Fruit fly (Drosophila melanogaster) whole organism, embryonic: ENCODE data around the gene CG43156.

ENCODE experiments used
- Abd-B ChIP-seq: fragments of 200-800 bp; sonication (Bioruptor generic); optimal IDR thresholded peaks from 2 replicates; lab custom pipeline; 2018; ENCODE audit warnings: missing biosample characterization, mild to moderate bottlenecking, missing genetic modification characterization, moderate library complexity
- CG10274 ChIP-seq: fragments of 200-800 bp; sonication (Bioruptor generic); optimal IDR thresholded peaks from 3 replicates; lab custom pipeline; 2017; ENCODE audit warnings: missing biosample characterization, mild to moderate bottlenecking, missing genetic modification characterization
- CG11398 ChIP-seq: fragments of 200-800 bp; sonication (Bioruptor generic); optimal IDR thresholded peaks from 2 replicates; lab custom pipeline; 2016; ENCODE audit warnings: missing biosample characterization, missing genetic modification characterization
- CG12071 ChIP-seq: fragments of 200-800 bp; sonication (Bioruptor generic); optimal IDR thresholded peaks from 3 replicates; lab custom pipeline; 2018; ENCODE audit warnings: missing biosample characterization, mild to moderate bottlenecking, missing genetic modification characterization
- CG1233 ChIP-seq: fragments of 200-800 bp; sonication (Bioruptor generic); optimal IDR thresholded peaks from 4 replicates; lab custom pipeline; 2018; ENCODE audit warnings: missing biosample characterization, mild to moderate bottlenecking, missing genetic modification characterization
- CG12769 ChIP-seq: fragments of 200-800 bp; sonication (Bioruptor generic); optimal IDR thresholded peaks from 2 replicates; lab custom pipeline; 2019; ENCODE audit warnings: missing biosample characterization, mild to moderate bottlenecking, missing genetic modification characterization, moderate library complexity
- CG13624 ChIP-seq: fragments of 200-800 bp; sonication (Bioruptor generic); optimal IDR thresholded peaks from 2 replicates; lab custom pipeline; 2016; ENCODE audit warnings: missing biosample characterization, missing genetic modification characterization
- CG14860 ChIP-seq: fragments of 200-800 bp; sonication (Bioruptor generic); IDR thresholded peaks from 3 replicates; pipeline ENCODE4 v1.3.6; 2022; ENCODE audit warnings: missing biosample characterization, missing genetic modification characterization; ENCODE audit not compliant: partially characterized antibody
- CG16813 ChIP-seq: fragments of 200-800 bp; sonication (Bioruptor generic); IDR thresholded peaks from 3 replicates; pipeline ENCODE4 v1.3.6; 2022; ENCODE audit warnings: missing biosample characterization, missing genetic modification characterization; ENCODE audit not compliant: partially characterized antibody
- CG17568 ChIP-seq: fragments of 200-800 bp; sonication (Bioruptor generic); optimal IDR thresholded peaks from 2 replicates; lab custom pipeline; 2018; ENCODE audit warnings: missing biosample characterization, mild to moderate bottlenecking, missing genetic modification characterization, moderate library complexity
- CG17612 ChIP-seq: fragments of 200-800 bp; sonication (Bioruptor generic); IDR thresholded peaks from 2 replicates; pipeline ENCODE4 v1.3.6; 2022; ENCODE audit warnings: missing biosample characterization, missing genetic modification characterization
- CG17802 ChIP-seq: fragments of 200-800 bp; sonication (Bioruptor generic); optimal IDR thresholded peaks from 2 replicates; lab custom pipeline; 2018; ENCODE audit warnings: missing biosample characterization, mild to moderate bottlenecking, missing genetic modification characterization, moderate library complexity
- CG18011 ChIP-seq: fragments of 200-800 bp; sonication (Bioruptor generic); optimal IDR thresholded peaks from 2 replicates; lab custom pipeline; 2017; ENCODE audit warnings: missing biosample characterization, missing genetic modification characterization, mild to moderate bottlenecking, moderate library complexity, missing genotype
- CG2202 ChIP-seq: fragments of 200-800 bp; sonication (Bioruptor generic); optimal IDR thresholded peaks from 2 replicates; lab custom pipeline; 2018; ENCODE audit warnings: missing biosample characterization, mild to moderate bottlenecking, missing genetic modification characterization
- CG31224 ChIP-seq: fragments of 200-800 bp; sonication (Bioruptor generic); IDR thresholded peaks from 2 replicates; pipeline ENCODE4 v1.3.6; 2022; ENCODE audit warnings: missing biosample characterization, missing genetic modification characterization
- CG3163 ChIP-seq: fragments of 200-800 bp; sonication (Bioruptor generic); optimal IDR thresholded peaks from 3 replicates; lab custom pipeline; 2016; ENCODE audit warnings: missing biosample characterization, missing genetic modification characterization
- CG42726 ChIP-seq: fragments of 200-800 bp; sonication (Bioruptor generic); IDR thresholded peaks from 2 replicates; pipeline ENCODE4 v1.3.6; 2022; ENCODE audit warnings: missing biosample characterization, missing genetic modification characterization; ENCODE audit not compliant: partially characterized antibody
- CG4360 ChIP-seq: fragments of 200-800 bp; sonication (Bioruptor generic); IDR thresholded peaks from 2 replicates; pipeline ENCODE4 v1.3.6; 2022; ENCODE audit warnings: missing biosample characterization, missing genetic modification characterization
- CG6654 ChIP-seq: fragments of 200-800 bp; sonication (Bioruptor generic); optimal IDR thresholded peaks from 2 replicates; lab custom pipeline; 2017; ENCODE audit warnings: missing biosample characterization, mild to moderate bottlenecking, missing genetic modification characterization
- CG8478 ChIP-seq: fragments of >200 bp; optimal IDR thresholded peaks from 2 replicates; lab custom pipeline; 2018
- CG9609 ChIP-seq: fragments of 200-800 bp; sonication (Bioruptor generic); optimal IDR thresholded peaks from 3 replicates; lab custom pipeline; 2016; ENCODE audit warnings: missing biosample characterization, missing genetic modification characterization
- CG9727 ChIP-seq: fragments of 200-800 bp; sonication (Bioruptor generic); optimal IDR thresholded peaks from 3 replicates; lab custom pipeline; 2017; ENCODE audit warnings: missing biosample characterization, mild to moderate bottlenecking, missing genetic modification characterization
- Chrac-16 ChIP-seq: fragments of 200-800 bp; sonication (Bioruptor generic); optimal IDR thresholded peaks from 3 replicates; lab custom pipeline; 2016; ENCODE audit warnings: missing biosample characterization, missing genetic modification characterization
- CoRest ChIP-seq: fragments of 200-800 bp; sonication (Bioruptor generic); optimal IDR thresholded peaks from 3 replicates; lab custom pipeline; 2018; ENCODE audit warnings: missing biosample characterization, mild to moderate bottlenecking, missing genetic modification characterization, moderate library complexity
- Fer3 ChIP-seq: fragments of 200-800 bp; sonication (Bioruptor generic); optimal IDR thresholded peaks from 2 replicates; lab custom pipeline; 2018; ENCODE audit warnings: missing biosample characterization, mild to moderate bottlenecking, missing genetic modification characterization, moderate library complexity
- GATAe ChIP-seq: fragments of 200-800 bp; sonication (Bioruptor generic); conservative IDR thresholded peaks from 2 replicates; pipeline ENCODE4 v1.3.6; 2022; ENCODE audit warnings: missing biosample characterization, missing genetic modification characterization
- Jarid2 ChIP-seq: fragments of 200-800 bp; sonication (Bioruptor generic); optimal IDR thresholded peaks from 3 replicates; lab custom pipeline; 2017; ENCODE audit warnings: mild to moderate bottlenecking, missing biosample characterization, missing genetic modification reagents, missing genetic modification characterization
- Lhr ChIP-seq: fragments of 200-800 bp; sonication (Bioruptor generic); optimal IDR thresholded peaks from 3 replicates; lab custom pipeline; 2017; ENCODE audit warnings: mild to moderate bottlenecking, missing biosample characterization, missing genetic modification reagents, missing genetic modification characterization
- NC2α ChIP-seq: fragments of 200-800 bp; sonication (Bioruptor generic); optimal IDR thresholded peaks from 2 replicates; lab custom pipeline; 2016; ENCODE audit warnings: missing biosample characterization, missing genetic modification characterization
- NC2β ChIP-seq: fragments of 200-800 bp; sonication (Bioruptor generic); optimal IDR thresholded peaks from 2 replicates; lab custom pipeline; 2016; ENCODE audit warnings: missing biosample characterization, missing genetic modification characterization
- Nf-YA ChIP-seq: fragments of 200-800 bp; sonication (Bioruptor generic); IDR thresholded peaks from 2 replicates; pipeline ENCODE4 v1.3.6; 2022; ENCODE audit warnings: missing biosample characterization, missing genetic modification characterization
- Rfx ChIP-seq: fragments of 200-800 bp; sonication (Bioruptor generic); IDR thresholded peaks from 2 replicates; pipeline ENCODE4 v1.3.6; 2022; ENCODE audit warnings: missing biosample characterization, missing genetic modification characterization
- Rx ChIP-seq: fragments of 200-800 bp; sonication (Bioruptor generic); IDR thresholded peaks from 2 replicates; pipeline ENCODE4 v1.3.6; 2022; ENCODE audit warnings: missing biosample characterization, missing genetic modification characterization
- Scr ChIP-seq: fragments of 200-800 bp; sonication (Bioruptor generic); IDR thresholded peaks from 2 replicates; pipeline ENCODE4 v1.3.6; 2022; ENCODE audit warnings: missing biosample characterization, missing genetic modification characterization; ENCODE audit not compliant: partially characterized antibody
- Ssrp ChIP-seq: fragments of 200-800 bp; sonication (Bioruptor generic); optimal IDR thresholded peaks from 2 replicates; lab custom pipeline; 2018; ENCODE audit warnings: missing biosample characterization, mild to moderate bottlenecking, missing genetic modification characterization, moderate library complexity
- Xrp1 ChIP-seq: fragments of 200-800 bp; sonication (Bioruptor generic); IDR thresholded peaks from 2 replicates; pipeline ENCODE4 v1.3.6; 2022; ENCODE audit warnings: missing biosample characterization, missing genetic modification characterization
- cas ChIP-seq: fragments of 200-800 bp; sonication (Bioruptor generic); IDR thresholded peaks from 2 replicates; pipeline ENCODE4 v1.3.6; 2022; ENCODE audit warnings: missing biosample characterization, missing genetic modification characterization
- dati ChIP-seq: fragments of 200-800 bp; sonication (Bioruptor generic); IDR thresholded peaks from 2 replicates; pipeline ENCODE4 v1.3.6; 2022; ENCODE audit warnings: missing biosample characterization, missing genetic modification characterization
- dimm ChIP-seq: fragments of 200-800 bp; sonication (Bioruptor generic); IDR thresholded peaks from 2 replicates; pipeline ENCODE4 v1.3.6; 2022; ENCODE audit warnings: missing biosample characterization, missing genetic modification characterization
- emc ChIP-seq: fragments of 200-800 bp; sonication (Bioruptor generic); optimal IDR thresholded peaks from 2 replicates; lab custom pipeline; 2016; ENCODE audit warnings: missing biosample characterization, missing genetic modification characterization
- fd3F ChIP-seq: fragments of 200-800 bp; sonication (Bioruptor generic); optimal IDR thresholded peaks from 2 replicates; lab custom pipeline; 2018; ENCODE audit warnings: missing biosample characterization, mild to moderate bottlenecking, missing genetic modification characterization, moderate library complexity
- gcm2 ChIP-seq: fragments of 200-800 bp; sonication (Bioruptor generic); optimal IDR thresholded peaks from 2 replicates; lab custom pipeline; 2016; ENCODE audit warnings: missing biosample characterization, missing genetic modification characterization
- hb ChIP-seq: fragments of 200-800 bp; sonication (Bioruptor generic); IDR thresholded peaks from 3 replicates; pipeline ENCODE4 v1.3.6; 2022; ENCODE audit warnings: missing biosample characterization, missing genetic modification characterization; ENCODE audit not compliant: partially characterized antibody
- hbn ChIP-seq: fragments of 200-800 bp; sonication (Bioruptor generic); IDR thresholded peaks from 2 replicates; pipeline ENCODE4 v1.3.6; 2022; ENCODE audit warnings: missing biosample characterization, missing genetic modification characterization; ENCODE audit not compliant: partially characterized antibody
- psq ChIP-seq: fragments of 200-800 bp; sonication (Bioruptor generic); optimal IDR thresholded peaks from 2 replicates; lab custom pipeline; 2017; ENCODE audit warnings: missing biosample characterization, missing genetic modification characterization
- sd ChIP-seq: fragments of 200-800 bp; sonication (Bioruptor generic); optimal IDR thresholded peaks from 3 replicates; lab custom pipeline; 2018; ENCODE audit warnings: missing biosample characterization, mild to moderate bottlenecking, missing genetic modification characterization, moderate library complexity
- slp2 ChIP-seq: fragments of 200-800 bp; sonication (Bioruptor generic); optimal IDR thresholded peaks from 2 replicates; lab custom pipeline; 2016; ENCODE audit warnings: missing biosample characterization, missing genetic modification characterization
- sqz ChIP-seq: fragments of 200-800 bp; sonication (Bioruptor generic); optimal IDR thresholded peaks from 3 replicates; lab custom pipeline; 2018; ENCODE audit warnings: missing biosample characterization, mild to moderate bottlenecking, missing genetic modification characterization

The CG43156 gene

DNA sequence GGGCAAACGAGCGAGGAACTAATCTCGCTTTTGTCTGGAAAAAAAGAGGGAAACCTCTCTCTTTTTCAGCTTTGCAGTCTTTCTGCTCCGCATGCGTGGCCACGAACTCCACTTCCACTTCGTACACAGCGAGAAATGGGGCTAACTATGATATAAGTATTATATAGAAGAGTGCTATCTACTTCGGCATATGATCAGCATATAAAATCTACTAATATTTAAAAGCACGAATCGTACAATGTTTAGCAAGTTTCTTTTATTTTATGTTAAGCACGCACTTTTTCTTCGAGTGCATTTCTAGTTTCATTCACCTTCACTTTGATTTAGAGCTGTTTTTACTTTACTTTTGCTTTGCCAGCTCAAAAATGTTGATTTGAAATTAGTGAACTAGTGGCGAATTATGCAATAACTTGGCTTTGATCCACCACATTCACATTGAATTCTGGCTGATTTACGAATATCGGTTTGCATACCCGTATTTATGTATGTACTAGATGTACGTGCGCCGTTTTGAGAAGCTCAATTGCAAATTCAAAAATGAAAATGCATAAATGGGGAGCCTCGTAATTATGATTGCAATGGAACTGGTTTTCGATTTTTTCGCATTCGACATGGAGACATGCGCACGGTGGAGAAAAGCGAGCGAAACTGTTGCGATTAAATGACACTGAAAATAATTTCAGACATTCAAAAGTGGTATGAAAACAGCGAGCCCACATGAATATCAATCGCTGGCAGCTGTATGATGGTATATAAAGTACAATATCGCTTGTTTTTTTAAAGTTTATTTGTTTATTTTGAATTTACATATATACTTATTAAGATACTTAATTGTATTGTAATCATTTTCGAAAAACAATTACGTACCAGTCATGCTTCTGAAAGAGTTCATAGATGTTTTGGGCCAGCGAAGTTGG lies 48.9 kb downstream of the CG43156 start (continued):
- TF ChIP-seq Abd-B (GFP tag; lab: Kevin White, UChicago): peak; percentile 80
- peak; percentile 32 for TF ChIP-seq sqz
- TF ChIP-seq CG31224: peak; percentile 52
- TF ChIP-seq CG3163: no peak
- no peak for TF ChIP-seq dati
- TF ChIP-seq hb: no peak
- peak; percentile 25; the same call in 1 of the 2 replicates for TF ChIP-seq CG17612 (GFP tag; lab: Robert Waterston, UW)
- peak; percentile 12 for TF ChIP-seq CG6654
- no peak for TF ChIP-seq CG17568 (GFP tag; lab: Kevin White, UChicago)
- TF ChIP-seq sd (tag; lab: Kevin White, UChicago): no peak
- TF ChIP-seq Nf-YA (GFP tag; lab: Robert Waterston, UW): peak; percentile 41; the same call in 1 of the 2 replicates
- TF ChIP-seq hbn (GFP tag; lab: Robert Waterston, UW): no peak
- peak; percentile 54 for TF ChIP-seq CG12071 (GFP tag; lab: Kevin White, UChicago)
- TF ChIP-seq CG9609 (GFP tag; lab: Kevin White, UChicago): peak; percentile 11
- peak; percentile 42 for TF ChIP-seq Lhr (GFP tag; lab: Kevin White, UChicago)
- TF ChIP-seq GATAe (GFP tag; lab: Robert Waterston, UW): peak; percentile 36; the same call in 1 of the 2 replicates
- no peak for TF ChIP-seq CG14860
- peak; percentile 24 for TF ChIP-seq Jarid2
- peak; percentile 66 for TF ChIP-seq Fer3 (tag; lab: Kevin White, UChicago)
- no peak for TF ChIP-seq CG42726 (GFP tag; lab: Robert Waterston, UW)
- peak; percentile 75; the same call in 1 of the 2 replicates for TF ChIP-seq Rx (GFP tag; lab: Robert Waterston, UW)
- no peak for TF ChIP-seq gcm2
- peak; percentile 89 for TF ChIP-seq CG1233
- TF ChIP-seq NC2β (GFP tag; lab: Kevin White, UChicago): peak; percentile 51
- TF ChIP-seq CG10274 (GFP tag; lab: Kevin White, UChicago): peak; percentile 31
- TF ChIP-seq psq: no peak
- TF ChIP-seq emc (GFP tag; lab: Kevin White, UChicago): no peak
- TF ChIP-seq CG17802 (tag; lab: Kevin White, UChicago): peak; percentile 40
- no peak for TF ChIP-seq CG11398 (GFP tag; lab: Kevin White, UChicago)
- TF ChIP-seq CG16813 (GFP tag; lab: Robert Waterston, UW): no peak
- TF ChIP-seq CoRest (tag; lab: Kevin White, UChicago): peak; percentile 72
- TF ChIP-seq CG4360 (GFP tag; lab: Robert Waterston, UW): peak; percentile 45
- TF ChIP-seq fd3F (GFP tag; lab: Kevin White, UChicago): peak; percentile 23
- no peak for TF ChIP-seq CG8478 (lab: Kevin White, UChicago)
- peak; percentile 78 for TF ChIP-seq CG12769 (tag; lab: Kevin White, UChicago)
- peak; percentile 76 for TF ChIP-seq dimm (GFP tag; lab: Robert Waterston, UW)
- peak; percentile 74 for TF ChIP-seq CG9727 (GFP tag; lab: Kevin White, UChicago)
- TF ChIP-seq CG13624: peak; percentile 51
- TF ChIP-seq cas (GFP tag; lab: Robert Waterston, UW): 0 out of 2 replicates have a peak, but pooled peaks have one; percentile 59
- no peak for TF ChIP-seq NC2α
- TF ChIP-seq CG2202 (tag; lab: Kevin White, UChicago): peak; percentile 73
- TF ChIP-seq Scr (GFP tag; lab: Robert Waterston, UW): no peak
- TF ChIP-seq Xrp1 (GFP tag; lab: Robert Waterston, UW): peak; percentile 91
- TF ChIP-seq Chrac-16 (GFP tag; lab: Kevin White, UChicago): peak; percentile 54
- TF ChIP-seq slp2 (GFP tag; lab: Kevin White, UChicago): peak; percentile 77
- TF ChIP-seq Ssrp (tag; lab: Kevin White, UChicago): peak; percentile 74
- TF ChIP-seq CG18011 (GFP tag; lab: Kevin White, UChicago): no peak
- TF ChIP-seq Rfx (GFP tag; lab: Robert Waterston, UW): peak; percentile 84
